Worm (Caenorhabditis elegans): ENCODE measurements around the gene Y73B6BL.289.

Gene Y73B6BL.289

DNA sequence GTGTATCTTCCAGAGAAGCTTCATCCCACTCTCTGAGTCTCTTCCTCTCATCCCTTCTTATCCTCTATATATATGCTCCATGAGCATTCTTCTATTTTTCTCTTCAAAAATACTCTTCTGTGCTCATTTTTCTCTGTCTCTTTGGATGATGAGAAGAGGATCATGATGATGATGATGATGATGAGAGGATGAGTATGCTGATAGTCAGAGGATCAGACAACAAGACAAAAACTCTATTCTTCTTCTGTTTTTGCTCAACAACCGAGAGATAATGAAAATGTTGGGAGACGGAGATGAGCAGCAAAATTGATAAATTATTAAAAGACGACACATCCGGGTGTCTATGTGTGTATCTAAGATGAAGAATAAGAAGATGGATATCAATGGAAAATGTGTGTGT lies 46.0 kb downstream of the Y73B6BL.289 start:
- TF ChIP-seq unc-62 (GFP tag; optimal IDR thresholded peaks at IDR 0.05) (peak; percentile 82), tbx-8 (GFP tag; optimal IDR thresholded peaks at IDR 0.05) (no peak), hlh-1 (tag; optimal IDR thresholded peaks at IDR 0.05) (no peak), zip-8 (tag; optimal IDR thresholded peaks at IDR 0.05) (no peak), ces-1 (GFP tag; optimal IDR thresholded peaks at IDR 0.05) (peak; percentile 29), unc-120 (tag; optimal IDR thresholded peaks at IDR 0.05; ENCODE audit: poor library complexity, severe bottlenecking) (peak; percentile 90)

DNA sequence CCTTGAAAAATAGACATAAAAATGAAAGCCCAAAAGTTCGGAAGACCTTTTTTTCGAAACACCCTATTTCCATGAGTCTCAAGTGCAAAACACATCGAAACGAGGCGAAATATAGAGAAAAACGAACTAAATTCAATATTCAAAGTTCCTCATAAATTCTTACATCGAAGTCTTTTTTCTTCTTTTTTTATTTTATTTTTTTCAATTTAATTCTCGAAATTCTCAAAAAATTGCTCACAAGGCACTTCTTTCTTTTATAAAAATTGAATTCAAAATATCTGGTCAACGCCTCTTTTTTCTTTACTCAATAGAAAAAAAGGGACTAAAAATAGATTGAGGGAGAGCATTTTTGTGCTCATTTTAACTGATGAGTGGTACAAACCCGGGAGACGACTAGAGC lies 47.9 kb downstream of the Y73B6BL.289 start:
- no peak for TF ChIP-seq drap-1 (GFP tag; optimal IDR thresholded peaks at IDR 0.05)
- no peak for TF ChIP-seq nhr-237 (tag; optimal IDR thresholded peaks at IDR 0.05)
- no peak for TF ChIP-seq snpc-4 (tag; optimal IDR thresholded peaks at IDR 0.05)
- no peak for TF ChIP-seq ztf-11 (tag; optimal IDR thresholded peaks at IDR 0.05)
- no peak for TF ChIP-seq mls-2 (tag; optimal IDR thresholded peaks at IDR 0.05)
- TF ChIP-seq elt-1 (tag; optimal IDR thresholded peaks at IDR 0.05; ENCODE audit: borderline replicate concordance, insufficient read depth), result no peak
- TF ChIP-seq zip-8 (tag; optimal IDR thresholded peaks at IDR 0.05), result no peak
- TF ChIP-seq ceh-43 (GFP tag; optimal IDR thresholded peaks at IDR 0.05), result no peak
- TF ChIP-seq ces-1 (GFP tag; optimal IDR thresholded peaks at IDR 0.05), result no peak
- no peak for TF ChIP-seq sptf-1 (tag; optimal IDR thresholded peaks at IDR 0.05)
- TF ChIP-seq cnd-1 (tag; optimal IDR thresholded peaks at IDR 0.05), result no peak
- TF ChIP-seq nhr-28 (tag; optimal IDR thresholded peaks at IDR 0.05), result no peak
- no peak for TF ChIP-seq unc-62 (GFP tag; optimal IDR thresholded peaks at IDR 0.05)
- no peak for TF ChIP-seq hlh-1 (tag; optimal IDR thresholded peaks at IDR 0.05)
- no peak for TF ChIP-seq nhr-2 (tag; optimal IDR thresholded peaks at IDR 0.05)
- no peak for TF ChIP-seq nhr-12 (tag; optimal IDR thresholded peaks at IDR 0.05)
- TF ChIP-seq lsy-2 (tag; optimal IDR thresholded peaks at IDR 0.05), result no peak
- no peak for TF ChIP-seq nhr-76 (tag; optimal IDR thresholded peaks at IDR 0.05)
- TF ChIP-seq mab-5 (tag; optimal IDR thresholded peaks at IDR 0.05), result no peak
- no peak for TF ChIP-seq unc-120 (tag; optimal IDR thresholded peaks at IDR 0.05; ENCODE audit: poor library complexity, severe bottlenecking)

Data from whole organism, mixed stage, embryonic.